Fruit fly (Drosophila melanogaster) whole organism, wandering third instar larva: ENCODE results near the gene hec.

Experiments used
- Abd-B ChIP-seq: fragments of >200 bp; optimal IDR thresholded peaks from 2 replicates; lab custom pipeline; 2017; ENCODE audit warnings: missing biosample characterization, missing genetic modification characterization
- Hr83 ChIP-seq: fragments of 200-300 bp; sonication (Bioruptor generic); optimal IDR thresholded peaks from 2 replicates; lab custom pipeline; 2016; ENCODE audit warnings: missing biosample characterization, mild to moderate bottlenecking, missing genetic modification characterization, moderate library complexity; ENCODE audit not compliant: poor library complexity, severe bottlenecking
- Jra ChIP-seq: sonication (Bioruptor generic); optimal IDR thresholded peaks from 2 replicates; lab custom pipeline; 2016; ENCODE audit warnings: missing biosample characterization, missing genetic modification characterization
- Mio ChIP-seq: sonication (Bioruptor generic); optimal IDR thresholded peaks from 2 replicates; lab custom pipeline; 2016; ENCODE audit warnings: missing biosample characterization, missing genetic modification characterization
- dl ChIP-seq, 2 experiments: fragments of 175-275, 200-275 bp in 1 of 2; fragments of 200-275 bp in 1 of 2; sonication (Bioruptor generic); optimal IDR thresholded peaks; lab custom pipeline; 2018; ENCODE audit warnings: mild to moderate bottlenecking in 2 of 2, missing biosample characterization in 2 of 2, missing genetic modification characterization in 2 of 2, moderate library complexity in 2 of 2; ENCODE audit not compliant: partially characterized antibody in 2 of 2, insufficient read depth in 1 of 2
- h ChIP-seq: fragments of 200-800 bp; sonication (Bioruptor generic); optimal IDR thresholded peaks from 3 replicates; lab custom pipeline; 2016; ENCODE audit warnings: missing biosample characterization, mild to moderate bottlenecking, missing genetic modification characterization
- lola ChIP-seq: fragments of >200 bp; optimal IDR thresholded peaks from 2 replicates; lab custom pipeline; 2017; ENCODE audit warnings: missing biosample characterization, missing genetic modification characterization
- usp ChIP-seq: fragments of >200 bp; optimal IDR thresholded peaks from 2 replicates; lab custom pipeline; 2017; ENCODE audit warnings: missing biosample characterization, missing genetic modification characterization
- woc ChIP-seq: sonication (Bioruptor generic); optimal IDR thresholded peaks from 2 replicates; lab custom pipeline; 2016; ENCODE audit warnings: missing biosample characterization, mild to moderate bottlenecking, missing genetic modification characterization

DNA sequence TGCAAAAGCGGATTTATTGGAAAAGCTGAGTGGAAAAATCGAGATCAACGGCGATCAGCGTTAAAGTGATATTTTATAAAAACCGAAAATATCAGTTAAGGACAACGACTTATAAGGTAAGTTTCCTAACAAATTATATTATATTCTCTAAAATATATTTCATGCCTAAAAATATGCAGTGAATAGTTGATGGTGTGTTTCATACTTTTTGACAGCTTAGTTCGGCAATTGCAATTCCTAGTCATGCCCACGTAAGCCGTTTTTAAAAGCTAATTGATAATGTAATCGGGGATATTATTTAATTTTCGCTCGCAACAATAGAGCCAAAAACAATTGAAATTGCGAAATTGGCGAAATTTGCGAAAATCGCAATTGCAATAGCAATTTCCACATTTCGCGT lies 37.7 kb downstream of the hec start:
- TF ChIP-seq woc (GFP tag; lab: Kevin White, UChicago) (no peak), usp (no peak), lola (GFP tag; lab: Kevin White, UChicago) (no peak), Jra (no peak), Abd-B (no peak), h (GFP tag; lab: Kevin White, UChicago) (no peak), Hr83 (GFP tag; lab: Kevin White, UChicago) (no peak), dl (GFP tag; optimal IDR thresholded peaks at IDR 0.05; lab: Kevin White, UChicago; ENCODE audit: insufficient read depth in 1 of 2, partially characterized antibody in 2 of 2) (no peak), Mio (GFP tag; lab: Kevin White, UChicago) (no peak)
